Worm (Caenorhabditis elegans) whole organism, L1 larva: ENCODE results near the gene M05D6.9.

Experiments used
- C16A3.4 ChIP-seq: fragments of 150-350 bp; optimal IDR thresholded peaks from 2 replicates; lab custom pipeline; 2014; ENCODE audit warnings: missing biosample characterization, missing genetic modification characterization
- C34B4.2 ChIP-seq: sonication (generic microtip); optimal IDR thresholded peaks from 2 replicates; lab custom pipeline; 2017; ENCODE audit warnings: mild to moderate bottlenecking, missing genetic modification characterization, missing compliant biosample characterization
- F16B12.6 ChIP-seq: fragments of 150-350 bp; optimal IDR thresholded peaks from 2 replicates; lab custom pipeline; 2014; ENCODE audit warnings: missing biosample characterization, missing genetic modification characterization
- ama-1 ChIP-seq: fragments of 150-350 bp; optimal IDR thresholded peaks from 2 replicates; lab custom pipeline; 2014
- ceh-63 ChIP-seq: fragments of 200-800 bp; sonication (Bioruptor generic); optimal IDR thresholded peaks from 2 replicates; lab custom pipeline; 2018; ENCODE audit warnings: mild to moderate bottlenecking, missing genetic modification characterization, missing compliant biosample characterization
- ceh-8 ChIP-seq: fragments of 200-800 bp; sonication (Bioruptor generic); optimal IDR thresholded peaks from 2 replicates; lab custom pipeline; 2018; ENCODE audit warnings: mild to moderate bottlenecking, missing genetic modification characterization, moderate library complexity, missing compliant biosample characterization
- ceh-82 ChIP-seq, 3 experiments: fragments of 150-350 bp in 1 of 3; sonication (generic microtip) in 2 of 3; optimal IDR thresholded peaks; 2 replicates each; lab custom pipeline; 2014 to 2017; ENCODE audit warnings: missing biosample characterization in 3 of 3, missing genetic modification characterization in 3 of 3
- ceh-88 ChIP-seq: fragments of 200-800 bp; sonication (Bioruptor generic); IDR thresholded peaks from 2 replicates; pipeline ENCODE4 v1.3.6; 2022; ENCODE audit warnings: missing genetic modification characterization, missing compliant biosample characterization
- ces-1 ChIP-seq: fragments of 150-350 bp; optimal IDR thresholded peaks from 2 replicates; lab custom pipeline; 2014; ENCODE audit warnings: missing biosample characterization, missing genetic modification reagents, missing genetic modification characterization
- efl-3 ChIP-seq: fragments of 200-800 bp; sonication (Bioruptor generic); optimal IDR thresholded peaks from 2 replicates; lab custom pipeline; 2018; ENCODE audit warnings: mild to moderate bottlenecking, missing genetic modification characterization, missing compliant biosample characterization
- egl-13 ChIP-seq: sonication (generic microtip); optimal IDR thresholded peaks from 2 replicates; lab custom pipeline; 2016; ENCODE audit warnings: missing genotype, missing genetic modification reagents, missing genetic modification characterization, missing compliant biosample characterization
- egl-27 ChIP-seq, 2 experiments: fragments of 150-350 bp in 1 of 2; sonication (generic microtip); optimal IDR thresholded peaks; 3 replicates each; lab custom pipeline; 2017 to 2018; ENCODE audit warnings: missing biosample characterization in 2 of 2, missing genetic modification characterization in 2 of 2, missing genetic modification reagents in 2 of 2
- elt-2 ChIP-seq: sonication (generic microtip); optimal IDR thresholded peaks from 2 replicates; lab custom pipeline; 2016; ENCODE audit warnings: missing genetic modification characterization, mild to moderate bottlenecking, inconsistent platforms, missing compliant biosample characterization, missing genetic modification reagents
- elt-3 ChIP-seq, 6 experiments: fragments of 150-350 bp in 1 of 6; sonication (generic microtip); optimal IDR thresholded peaks; 2 replicates each; lab custom pipeline; 2017 to 2018; ENCODE audit warnings: missing biosample characterization in 6 of 6, missing genetic modification characterization in 6 of 6, inconsistent platforms in 1 of 6
- ets-5 ChIP-seq: fragments of 200-800 bp; sonication (Bioruptor generic); IDR thresholded peaks from 2 replicates; pipeline ENCODE4 v1.3.6; 2022; ENCODE audit warnings: missing genetic modification characterization, missing compliant biosample characterization
- fkh-10 ChIP-seq: sonication (generic microtip); optimal IDR thresholded peaks from 2 replicates; lab custom pipeline; 2017; ENCODE audit warnings: missing biosample characterization, missing genetic modification reagents, missing genetic modification characterization
- fkh-4 ChIP-seq: sonication (generic microtip); optimal IDR thresholded peaks from 2 replicates; lab custom pipeline; 2016; ENCODE audit warnings: missing compliant biosample characterization, missing genetic modification characterization, borderline replicate concordance
- fkh-8 ChIP-seq: sonication (generic microtip); optimal IDR thresholded peaks from 2 replicates; lab custom pipeline; 2016; ENCODE audit warnings: mild to moderate bottlenecking, missing genetic modification characterization, missing compliant biosample characterization
- grh-1 ChIP-seq: fragments of 200-800 bp; sonication (Bioruptor generic); IDR thresholded peaks from 2 replicates; pipeline ENCODE4 v1.3.6; 2022; ENCODE audit warnings: missing genetic modification reagents, missing genetic modification characterization, missing compliant biosample characterization
- hlh-17 ChIP-seq: fragments of 200-800 bp; sonication (Bioruptor generic); optimal IDR thresholded peaks from 2 replicates; lab custom pipeline; 2018; ENCODE audit warnings: missing genetic modification characterization, mild to moderate bottlenecking, missing compliant biosample characterization, moderate library complexity, borderline replicate concordance
- hlh-4 ChIP-seq: sonication (generic microtip); optimal IDR thresholded peaks from 2 replicates; lab custom pipeline; 2016; ENCODE audit warnings: mild to moderate bottlenecking, missing genetic modification characterization, missing compliant biosample characterization
- hpl-2 ChIP-seq: fragments of 150-350 bp; optimal IDR thresholded peaks from 2 replicates; lab custom pipeline; 2014; ENCODE audit warnings: missing biosample characterization, missing genetic modification reagents, missing genetic modification characterization
- jun-1 ChIP-seq: fragments of 150-350 bp; optimal IDR thresholded peaks from 2 replicates; lab custom pipeline; 2014; ENCODE audit warnings: missing biosample characterization, missing genetic modification reagents, missing genetic modification characterization
- lin-14 ChIP-seq: fragments of 200-800 bp; sonication (Bioruptor generic); optimal IDR thresholded peaks from 2 replicates; lab custom pipeline; 2018; ENCODE audit warnings: mild to moderate bottlenecking, missing genetic modification characterization, moderate library complexity, missing compliant biosample characterization
- lin-39 ChIP-seq: fragments of 150-350 bp; optimal IDR thresholded peaks from 2 replicates; lab custom pipeline; 2014; ENCODE audit warnings: missing biosample characterization, missing genetic modification reagents, missing genetic modification characterization
- mab-9 ChIP-seq: fragments of 200-800 bp; sonication (Bioruptor generic); IDR thresholded peaks from 2 replicates; pipeline ENCODE4 v1.3.6; 2022; ENCODE audit warnings: missing genetic modification reagents, missing genetic modification characterization, missing compliant biosample characterization
- mdl-1 ChIP-seq, 2 experiments: fragments of 150-350 bp; optimal IDR thresholded peaks; 2 replicates each; lab custom pipeline; 2014 to 2017; ENCODE audit warnings: missing biosample characterization in 2 of 2, missing genetic modification characterization in 2 of 2, inconsistent platforms in 1 of 2
- mef-2 ChIP-seq: fragments of 150-350 bp; optimal IDR thresholded peaks from 2 replicates; lab custom pipeline; 2014; ENCODE audit warnings: missing biosample characterization, missing genetic modification characterization
- mep-1 ChIP-seq: fragments of 150-350 bp; optimal IDR thresholded peaks from 2 replicates; lab custom pipeline; 2014; ENCODE audit warnings: missing biosample characterization, missing genetic modification characterization
- nhr-12 ChIP-seq: sonication (generic microtip); optimal IDR thresholded peaks from 2 replicates; lab custom pipeline; 2017; ENCODE audit warnings: missing biosample characterization, missing genetic modification characterization
- nhr-20 ChIP-seq: sonication (generic microtip); optimal IDR thresholded peaks from 2 replicates; lab custom pipeline; 2016; ENCODE audit warnings: mild to moderate bottlenecking, missing genetic modification characterization, missing compliant biosample characterization
- nhr-237 ChIP-seq: fragments of 150-350 bp; optimal IDR thresholded peaks from 2 replicates; lab custom pipeline; 2014; ENCODE audit warnings: missing biosample characterization, missing genetic modification characterization
- nhr-28 ChIP-seq: fragments of 150-350 bp; optimal IDR thresholded peaks from 2 replicates; lab custom pipeline; 2014; ENCODE audit warnings: missing biosample characterization, missing genetic modification characterization
- nhr-47 ChIP-seq: sonication (generic microtip); optimal IDR thresholded peaks from 2 replicates; lab custom pipeline; 2016; ENCODE audit warnings: mild to moderate bottlenecking, missing genetic modification characterization, moderate library complexity, missing compliant biosample characterization
- nhr-71 ChIP-seq: sonication (generic microtip); optimal IDR thresholded peaks from 2 replicates; lab custom pipeline; 2016; ENCODE audit warnings: mild to moderate bottlenecking, missing genetic modification characterization, moderate library complexity, missing compliant biosample characterization
- nhr-76 ChIP-seq: sonication (generic microtip); optimal IDR thresholded peaks from 2 replicates; lab custom pipeline; 2017; ENCODE audit warnings: missing biosample characterization, missing genetic modification characterization
- nhr-90 ChIP-seq: sonication (generic microtip); optimal IDR thresholded peaks from 2 replicates; lab custom pipeline; 2016; ENCODE audit warnings: mild to moderate bottlenecking, missing genetic modification characterization, missing compliant biosample characterization; ENCODE audit not compliant: poor library complexity
- pag-3 ChIP-seq: sonication (generic microtip); optimal IDR thresholded peaks from 2 replicates; lab custom pipeline; 2017; ENCODE audit warnings: missing genetic modification characterization, mild to moderate bottlenecking, missing compliant biosample characterization, antibody characterized with exemption, borderline replicate concordance; ENCODE audit not compliant: insufficient read depth
- pax-3 ChIP-seq: fragments of 200-800 bp; sonication (Bioruptor generic); optimal IDR thresholded peaks from 2 replicates; lab custom pipeline; 2018; ENCODE audit warnings: mild to moderate bottlenecking, missing genetic modification characterization, moderate library complexity, missing compliant biosample characterization
- pqm-1 ChIP-seq: sonication (generic microtip); optimal IDR thresholded peaks from 3 replicates; lab custom pipeline; 2017; ENCODE audit warnings: missing biosample characterization, missing genetic modification characterization
- skn-1 ChIP-seq: fragments of 150-350 bp; optimal IDR thresholded peaks from 2 replicates; lab custom pipeline; 2014; ENCODE audit warnings: missing biosample characterization, missing genetic modification characterization
- snpc-4 ChIP-seq: fragments of 150-350 bp; optimal IDR thresholded peaks from 2 replicates; lab custom pipeline; 2014; ENCODE audit warnings: missing biosample characterization, missing genetic modification characterization
- sox-4 ChIP-seq: sonication (generic microtip); optimal IDR thresholded peaks from 2 replicates; lab custom pipeline; 2016; ENCODE audit warnings: missing genetic modification characterization, missing compliant biosample characterization
- sptf-1 ChIP-seq: fragments of 150-350 bp; optimal IDR thresholded peaks from 2 replicates; lab custom pipeline; 2014; ENCODE audit warnings: missing biosample characterization, missing genetic modification characterization
- sup-37 ChIP-seq: fragments of 200-800 bp; sonication (Bioruptor generic); optimal IDR thresholded peaks from 2 replicates; lab custom pipeline; 2018; ENCODE audit warnings: mild to moderate bottlenecking, missing genetic modification characterization, missing compliant biosample characterization
- swsn-7 ChIP-seq: sonication (generic microtip); optimal IDR thresholded peaks from 2 replicates; lab custom pipeline; 2016; ENCODE audit warnings: missing genetic modification characterization, missing compliant biosample characterization
- tbx-2 ChIP-seq: sonication (generic microtip); optimal IDR thresholded peaks from 2 replicates; lab custom pipeline; 2016; ENCODE audit warnings: missing genetic modification characterization, missing compliant biosample characterization
- unc-130 ChIP-seq: fragments of 150-350 bp; optimal IDR thresholded peaks from 2 replicates; lab custom pipeline; 2017; ENCODE audit warnings: missing biosample characterization, missing genetic modification characterization, inconsistent platforms
- unc-30 ChIP-seq: sonication (generic microtip); optimal IDR thresholded peaks from 2 replicates; lab custom pipeline; 2017; ENCODE audit warnings: missing biosample characterization, missing genetic modification characterization
- unc-62 ChIP-seq: fragments of 150-350 bp; optimal IDR thresholded peaks from 2 replicates; lab custom pipeline; 2014; ENCODE audit warnings: missing biosample characterization, missing genetic modification reagents, missing genetic modification characterization
- unc-86 ChIP-seq: sonication (generic microtip); optimal IDR thresholded peaks from 2 replicates; lab custom pipeline; 2016; ENCODE audit warnings: missing genetic modification characterization, missing compliant biosample characterization
- zip-4 ChIP-seq: fragments of 200-800 bp; sonication (Bioruptor generic); optimal IDR thresholded peaks from 2 replicates; lab custom pipeline; 2018; ENCODE audit warnings: mild to moderate bottlenecking, missing genetic modification characterization, moderate library complexity, missing compliant biosample characterization
- ztf-11 ChIP-seq, 2 experiments: sonication (generic microtip); optimal IDR thresholded peaks; 2 replicates each; lab custom pipeline; 2016 to 2017; ENCODE audit warnings: missing genetic modification characterization in 2 of 2, missing biosample characterization in 1 of 2, missing compliant biosample characterization in 1 of 2
- ztf-4 ChIP-seq: fragments of 150-350 bp; optimal IDR thresholded peaks from 2 replicates; lab custom pipeline; 2014; ENCODE audit warnings: missing biosample characterization, missing genetic modification characterization

The M05D6.9 gene

DNA sequence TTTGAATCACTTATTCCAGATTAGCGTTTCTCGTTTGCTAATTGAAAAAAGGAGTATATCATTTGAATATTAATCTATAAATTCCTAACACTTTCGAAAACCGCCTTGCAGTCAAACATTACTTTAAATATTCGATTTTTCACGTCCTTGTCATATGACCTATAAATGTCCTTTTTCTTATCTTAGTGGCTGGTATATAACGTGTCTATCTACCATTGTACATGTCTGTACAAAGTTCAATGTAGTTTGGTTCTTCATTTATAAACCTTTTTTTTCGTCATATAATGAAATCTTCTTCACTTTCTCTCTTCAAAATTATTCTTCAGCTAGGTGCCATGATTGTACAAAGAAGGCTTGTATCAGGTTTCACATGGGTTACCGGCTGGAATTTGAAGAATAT lies 8.5 kb upstream of the M05D6.9 start, which contains the start of gene gbh-2 (continued):
- no peak for TF ChIP-seq C34B4.2
- no peak for TF ChIP-seq ztf-4 (tag; lab: Kevin White, UChicago)
- no peak for TF ChIP-seq hlh-17
- peak; percentile 21 for TF ChIP-seq tbx-2 (tag; lab: Kevin White, UChicago)
- no peak for TF ChIP-seq egl-13 (tag; lab: Kevin White, UChicago)
- no peak for TF ChIP-seq fkh-8 (tag; lab: Kevin White, UChicago)
- TF ChIP-seq ceh-63 (GFP tag; lab: Kevin White, UChicago) = no peak
- TF ChIP-seq sptf-1 (tag; lab: Kevin White, UChicago) = no peak
- TF ChIP-seq elt-3 (tag; optimal IDR thresholded peaks at IDR 0.05; lab: Kevin White, UChicago) = peak in 2 of 6 experiments; percentile 64 to 67
- TF ChIP-seq fkh-10 (GFP tag; lab: Kevin White, UChicago) = no peak
- no peak for TF ChIP-seq nhr-12 (tag; lab: Kevin White, UChicago)
- TF ChIP-seq snpc-4 (tag; lab: Kevin White, UChicago) = no peak
- no peak for TF ChIP-seq ceh-88
- no peak for TF ChIP-seq egl-27 (tag; optimal IDR thresholded peaks at IDR 0.05; lab: Kevin White, UChicago)
- no peak for TF ChIP-seq ceh-82 (tag; optimal IDR thresholded peaks at IDR 0.05; lab: Kevin White, UChicago)
- no peak for TF ChIP-seq efl-3 (GFP tag; lab: Kevin White, UChicago)
- TF ChIP-seq ets-5 (GFP tag; lab: Robert Waterston, UW) = no peak
- no peak for TF ChIP-seq C16A3.4 (tag; lab: Kevin White, UChicago)
- peak; percentile 25 for TF ChIP-seq nhr-47 (tag; lab: Kevin White, UChicago)
- no peak for TF ChIP-seq unc-30 (tag; lab: Kevin White, UChicago)
- TF ChIP-seq hpl-2 (GFP tag; lab: Kevin White, UChicago) = no peak
- no peak for TF ChIP-seq fkh-4
- no peak for TF ChIP-seq nhr-76 (tag; lab: Kevin White, UChicago)
- TF ChIP-seq jun-1 (tag; lab: Kevin White, UChicago) = no peak
- TF ChIP-seq unc-62 = no peak
- TF ChIP-seq nhr-90 (tag; lab: Kevin White, UChicago) = peak; percentile 44
- TF ChIP-seq skn-1 (tag; lab: Kevin White, UChicago) = no peak
- no peak for TF ChIP-seq mab-9
- TF ChIP-seq nhr-20 (tag; lab: Kevin White, UChicago) = peak; percentile 90
- TF ChIP-seq zip-4 (GFP tag; lab: Kevin White, UChicago) = no peak
- no peak for TF ChIP-seq mef-2 (tag; lab: Kevin White, UChicago)
- TF ChIP-seq lin-14 = peak; percentile 59
- TF ChIP-seq grh-1 (GFP tag; lab: Robert Waterston, UW) = no peak
- TF ChIP-seq ceh-8 = no peak
- no peak for TF ChIP-seq sox-4 (tag; lab: Kevin White, UChicago)
- TF ChIP-seq elt-2 (tag; lab: Kevin White, UChicago) = peak; percentile 89
- no peak for TF ChIP-seq pag-3
- TF ChIP-seq nhr-237 (tag; lab: Kevin White, UChicago) = no peak
- TF ChIP-seq nhr-71 (tag; lab: Kevin White, UChicago) = peak; percentile 86
- TF ChIP-seq sup-37 = no peak
- TF ChIP-seq pqm-1 = no peak
- TF ChIP-seq nhr-28 = no peak
- no peak for TF ChIP-seq hlh-4 (tag; lab: Kevin White, UChicago)
- no peak for TF ChIP-seq mep-1 (tag; lab: Kevin White, UChicago)
- TF ChIP-seq pax-3 (tag; lab: Kevin White, UChicago) = no peak
- TF ChIP-seq unc-86 (tag; lab: Kevin White, UChicago) = no peak
- no peak for TF ChIP-seq lin-39 (tag; lab: Kevin White, UChicago)
- no peak for TF ChIP-seq F16B12.6 (tag; lab: Kevin White, UChicago)
- no peak for TF ChIP-seq ama-1 (lab: Kevin White, UChicago)
- no peak for TF ChIP-seq ces-1 (GFP tag; lab: Kevin White, UChicago)
- TF ChIP-seq unc-130 = no peak
- no peak for TF ChIP-seq ztf-11 (tag; optimal IDR thresholded peaks at IDR 0.05; lab: Kevin White, UChicago)
- no peak for TF ChIP-seq swsn-7 (tag; lab: Kevin White, UChicago)
- TF ChIP-seq mdl-1 (tag; optimal IDR thresholded peaks at IDR 0.05; lab: Kevin White, UChicago) = no peak
